Worm (Caenorhabditis elegans) whole organism, L2 larva: ENCODE results near the gene gsnl-1.

Source experiments
- C34F6.9 ChIP-seq: fragments of 150-350 bp; optimal IDR thresholded peaks from 2 replicates; lab custom pipeline; 2014; ENCODE audit warnings: missing biosample characterization, missing genetic modification characterization
- F13H6.1 ChIP-seq: sonication (generic microtip); optimal IDR thresholded peaks from 2 replicates; lab custom pipeline; 2016; ENCODE audit warnings: missing genetic modification characterization, missing compliant biosample characterization
- R02D3.7 ChIP-seq: fragments of 150-350 bp; optimal IDR thresholded peaks from 2 replicates; lab custom pipeline; 2014; ENCODE audit warnings: missing biosample characterization, missing genetic modification characterization
- Y55F3AM.14 ChIP-seq: fragments of 200-800 bp; sonication (Bioruptor generic); optimal IDR thresholded peaks from 2 replicates; lab custom pipeline; 2018; ENCODE audit warnings: mild to moderate bottlenecking, missing genetic modification characterization, missing compliant biosample characterization
- ZK546.5 ChIP-seq: sonication (generic microtip); optimal IDR thresholded peaks from 2 replicates; lab custom pipeline; 2017; ENCODE audit warnings: missing biosample characterization, missing genetic modification characterization
- alr-1 ChIP-seq: fragments of 150-350 bp; optimal IDR thresholded peaks from 2 replicates; lab custom pipeline; 2014; ENCODE audit warnings: missing biosample characterization, missing genetic modification characterization
- blmp-1 ChIP-seq: sonication (generic microtip); optimal IDR thresholded peaks from 2 replicates; lab custom pipeline; 2017; ENCODE audit warnings: missing genetic modification characterization, mild to moderate bottlenecking, missing compliant biosample characterization, antibody characterized with exemption, moderate library complexity; ENCODE audit not compliant: insufficient read depth
- ceh-82 ChIP-seq: fragments of 150-350 bp; optimal IDR thresholded peaks from 2 replicates; lab custom pipeline; 2014; ENCODE audit warnings: missing biosample characterization, missing genetic modification characterization
- crh-2 ChIP-seq: sonication (generic microtip); optimal IDR thresholded peaks from 2 replicates; lab custom pipeline; 2017; ENCODE audit warnings: missing biosample characterization, missing genetic modification characterization
- dmd-4 ChIP-seq: sonication (generic microtip); optimal IDR thresholded peaks from 2 replicates; lab custom pipeline; 2017; ENCODE audit warnings: missing biosample characterization, missing genetic modification characterization
- egl-27 ChIP-seq: sonication (generic microtip); optimal IDR thresholded peaks from 3 replicates; lab custom pipeline; 2017; ENCODE audit warnings: missing biosample characterization, missing genetic modification reagents, missing genetic modification characterization
- elt-3 ChIP-seq: sonication (generic microtip); optimal IDR thresholded peaks from 2 replicates; lab custom pipeline; 2017; ENCODE audit warnings: missing biosample characterization, missing genetic modification characterization
- fos-1 ChIP-seq: fragments of 150-350 bp; optimal IDR thresholded peaks from 2 replicates; lab custom pipeline; 2014; ENCODE audit warnings: missing biosample characterization, missing genetic modification characterization
- gmeb-1 ChIP-seq: fragments of 150-350 bp; optimal IDR thresholded peaks from 2 replicates; lab custom pipeline; 2014; ENCODE audit warnings: missing biosample characterization, missing genetic modification characterization
- lin-11 ChIP-seq: fragments of 150-350 bp; sonication (generic microtip); optimal IDR thresholded peaks from 2 replicates; lab custom pipeline; 2014; ENCODE audit warnings: missing biosample characterization, missing genetic modification characterization, inconsistent platforms, mixed read lengths
- lin-13 ChIP-seq: fragments of 150-350 bp; optimal IDR thresholded peaks from 2 replicates; lab custom pipeline; 2014; ENCODE audit warnings: missing biosample characterization, missing genetic modification reagents, missing genetic modification characterization
- lin-39 ChIP-seq: fragments of 150-350 bp; optimal IDR thresholded peaks from 2 replicates; lab custom pipeline; 2014; ENCODE audit warnings: missing biosample characterization, missing genetic modification reagents, missing genetic modification characterization
- lsy-2 ChIP-seq, 2 experiments: fragments of 150-350 bp in 1 of 2; sonication (generic microtip) in 1 of 2; optimal IDR thresholded peaks; 2 replicates each; lab custom pipeline; 2014 to 2017; ENCODE audit warnings: missing biosample characterization in 2 of 2, missing genetic modification characterization in 2 of 2
- mbf-1 ChIP-seq: sonication (generic microtip); optimal IDR thresholded peaks from 2 replicates; lab custom pipeline; 2017; ENCODE audit warnings: missing biosample characterization, missing genetic modification characterization
- mdl-1 ChIP-seq, 2 experiments: fragments of 150-350 bp in 1 of 2; sonication (generic microtip) in 1 of 2; optimal IDR thresholded peaks; 2 replicates each; lab custom pipeline; 2017; ENCODE audit warnings: missing biosample characterization in 2 of 2, missing genetic modification characterization in 2 of 2
- nhr-10 ChIP-seq: sonication (generic microtip); optimal IDR thresholded peaks from 2 replicates; lab custom pipeline; 2017; ENCODE audit warnings: missing biosample characterization, missing genetic modification characterization
- nhr-11 ChIP-seq: fragments of 150-350 bp; optimal IDR thresholded peaks from 2 replicates; lab custom pipeline; 2014; ENCODE audit warnings: missing biosample characterization, missing genetic modification characterization
- nhr-12 ChIP-seq: fragments of 150-350 bp; optimal IDR thresholded peaks from 2 replicates; lab custom pipeline; 2014; ENCODE audit warnings: missing biosample characterization, missing genetic modification characterization
- nhr-129 ChIP-seq: fragments of 150-350 bp; optimal IDR thresholded peaks from 2 replicates; lab custom pipeline; 2014; ENCODE audit warnings: missing biosample characterization, missing genetic modification characterization
- nhr-21 ChIP-seq: fragments of 150-350 bp; optimal IDR thresholded peaks from 2 replicates; lab custom pipeline; 2014; ENCODE audit warnings: missing biosample characterization, missing genetic modification characterization
- nhr-23 ChIP-seq: fragments of 150-350 bp; optimal IDR thresholded peaks from 2 replicates; lab custom pipeline; 2014; ENCODE audit warnings: missing biosample characterization, missing genetic modification reagents, missing genetic modification characterization
- nhr-25 ChIP-seq: fragments of 150-350 bp; sonication (generic microtip); optimal IDR thresholded peaks from 3 replicates; lab custom pipeline; 2014; ENCODE audit warnings: missing biosample characterization, missing genetic modification characterization
- nhr-6 ChIP-seq: fragments of 150-350 bp; optimal IDR thresholded peaks from 2 replicates; lab custom pipeline; 2014; ENCODE audit warnings: missing biosample characterization, missing genetic modification characterization
- nhr-77 ChIP-seq: fragments of 150-350 bp; optimal IDR thresholded peaks from 2 replicates; lab custom pipeline; 2014; ENCODE audit warnings: missing biosample characterization, missing genetic modification characterization
- peb-1 ChIP-seq: fragments of 150-350 bp; optimal IDR thresholded peaks from 2 replicates; lab custom pipeline; 2014; ENCODE audit warnings: missing biosample characterization, missing genetic modification characterization
- sem-4 ChIP-seq: fragments of 150-350 bp; optimal IDR thresholded peaks from 2 replicates; lab custom pipeline; 2014; ENCODE audit warnings: missing biosample characterization, missing genetic modification reagents, missing genetic modification characterization
- skn-1 ChIP-seq: sonication (generic microtip); optimal IDR thresholded peaks from 2 replicates; lab custom pipeline; 2017; ENCODE audit warnings: missing biosample characterization, missing genetic modification characterization
- sma-3 ChIP-seq: sonication (generic microtip); optimal IDR thresholded peaks from 2 replicates; lab custom pipeline; 2016; ENCODE audit warnings: missing genetic modification reagents, missing genetic modification characterization, missing compliant biosample characterization
- sma-9 ChIP-seq, 2 experiments: fragments of 150-350 bp in 1 of 2; sonication (generic microtip) in 1 of 2; optimal IDR thresholded peaks; 2 replicates each; lab custom pipeline; 2014 to 2016; ENCODE audit warnings: missing genetic modification characterization in 2 of 2, mild to moderate bottlenecking in 1 of 2, missing biosample characterization in 1 of 2, missing compliant biosample characterization in 1 of 2, missing genetic modification reagents in 1 of 2, moderate library complexity in 1 of 2
- snpc-4 ChIP-seq: fragments of 150-350 bp; optimal IDR thresholded peaks from 2 replicates; lab custom pipeline; 2014; ENCODE audit warnings: missing biosample characterization, missing genetic modification characterization
- unc-39 ChIP-seq: fragments of 150-350 bp; optimal IDR thresholded peaks from 2 replicates; lab custom pipeline; 2014; ENCODE audit warnings: missing biosample characterization, missing genetic modification characterization
- unc-55 ChIP-seq: fragments of 150-350 bp; sonication (generic microtip); optimal IDR thresholded peaks from 3 replicates; lab custom pipeline; 2014; ENCODE audit warnings: missing biosample characterization, missing genetic modification reagents, missing genetic modification characterization
- unc-62 ChIP-seq: fragments of 150-350 bp; optimal IDR thresholded peaks from 2 replicates; lab custom pipeline; 2014; ENCODE audit warnings: missing biosample characterization, missing genetic modification reagents, missing genetic modification characterization
- zag-1 ChIP-seq: fragments of 150-350 bp; optimal IDR thresholded peaks from 2 replicates; lab custom pipeline; 2014; ENCODE audit warnings: missing biosample characterization, missing genetic modification characterization
- ztf-1 ChIP-seq: fragments of 200-800 bp; sonication (Bioruptor generic); conservative IDR thresholded peaks from 2 replicates; pipeline ENCODE4 v1.3.6; 2022; ENCODE audit warnings: missing genetic modification characterization, missing compliant biosample characterization
- ztf-11 ChIP-seq: sonication (generic microtip); optimal IDR thresholded peaks from 2 replicates; lab custom pipeline; 2017; ENCODE audit warnings: missing biosample characterization, missing genetic modification characterization

Gene gsnl-1

DNA sequence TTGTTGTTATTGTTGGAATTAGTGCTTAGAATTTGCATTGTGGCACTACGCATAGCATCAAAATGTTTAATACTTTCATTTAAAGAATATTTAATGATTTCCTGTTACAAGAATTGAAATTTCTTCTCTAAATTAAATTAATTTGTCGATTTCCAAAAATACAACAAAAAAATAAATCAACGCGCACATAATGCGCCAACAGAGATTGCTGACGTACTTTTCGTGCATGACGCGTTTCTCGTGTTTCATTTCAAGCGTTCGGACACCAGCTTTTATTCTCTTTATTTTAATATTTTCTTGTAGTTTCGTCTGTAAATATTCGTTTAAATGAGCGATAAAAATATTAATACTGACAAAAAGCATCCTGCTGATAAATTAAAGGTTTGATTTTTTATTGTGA lies 16.7 kb downstream of the gsnl-1 start, which contains the start of gene eif-2Bdelta (continued):
- no peak for TF ChIP-seq lin-13
- TF ChIP-seq dmd-4 (tag; lab: Kevin White, UChicago), result no peak
- no peak for TF ChIP-seq nhr-21 (tag; lab: Kevin White, UChicago)
- no peak for TF ChIP-seq lin-11 (tag; lab: Kevin White, UChicago)
- peak; percentile 39 for TF ChIP-seq nhr-25 (tag; lab: Kevin White, UChicago)
- TF ChIP-seq fos-1, result no peak
- no peak for TF ChIP-seq nhr-10
- no peak for TF ChIP-seq ztf-11 (tag; lab: Kevin White, UChicago)
- peak; percentile 73 for TF ChIP-seq gmeb-1 (tag; lab: Kevin White, UChicago)
- TF ChIP-seq C34F6.9 (tag; lab: Kevin White, UChicago), result peak; percentile 82
- TF ChIP-seq sma-3 (GFP tag; lab: Kevin White, UChicago), result peak; percentile 46
- peak; percentile 51 for TF ChIP-seq snpc-4 (tag; lab: Kevin White, UChicago)
- TF ChIP-seq ceh-82 (tag; lab: Kevin White, UChicago), result no peak
- no peak for TF ChIP-seq unc-55 (GFP tag; lab: Kevin White, UChicago)
- TF ChIP-seq zag-1 (tag; lab: Kevin White, UChicago), result no peak
- no peak for TF ChIP-seq sem-4 (tag; lab: Kevin White, UChicago)
- no peak for TF ChIP-seq mdl-1 (tag; optimal IDR thresholded peaks at IDR 0.05; lab: Kevin White, UChicago)
- no peak for TF ChIP-seq nhr-12 (tag; lab: Kevin White, UChicago)
- no peak for TF ChIP-seq nhr-23 (tag; lab: Kevin White, UChicago)
- no peak for TF ChIP-seq alr-1 (tag; lab: Kevin White, UChicago)

DNA sequence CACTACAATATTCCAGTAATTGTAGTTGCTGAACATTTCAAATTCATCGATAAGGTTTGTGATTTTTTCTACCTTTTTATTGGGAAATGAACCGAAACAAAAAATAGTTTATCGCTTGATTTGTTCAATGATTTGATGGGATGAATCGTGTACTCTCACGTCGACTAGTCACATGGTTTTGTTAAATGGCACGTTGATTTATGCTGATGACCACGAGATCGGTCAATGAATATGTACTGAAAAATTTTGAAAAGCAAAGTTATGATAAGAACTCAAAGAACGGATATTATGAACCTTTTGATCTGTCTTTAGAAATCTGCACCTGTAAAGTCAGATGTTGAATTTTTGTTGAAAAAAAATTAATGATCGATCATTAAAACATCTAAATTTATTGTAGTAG lies 19.4 kb downstream of the gsnl-1 start:
- TF ChIP-seq nhr-77 (tag; lab: Kevin White, UChicago) (no peak), peb-1 (tag; lab: Kevin White, UChicago) (no peak), lin-11 (tag; lab: Kevin White, UChicago) (no peak), dmd-4 (tag; lab: Kevin White, UChicago) (no peak), nhr-21 (tag; lab: Kevin White, UChicago) (peak; percentile 97), nhr-129 (peak; percentile 63), ZK546.5 (no peak), mdl-1 (tag; optimal IDR thresholded peaks at IDR 0.05; lab: Kevin White, UChicago) (peak in 1 of 2 experiments; percentile 40), lsy-2 (tag; optimal IDR thresholded peaks at IDR 0.05; lab: Kevin White, UChicago) (peak in 1 of 2 experiments; percentile 31), sma-9 (GFP tag; optimal IDR thresholded peaks at IDR 0.05; lab: Kevin White, UChicago) (peak; percentile 96), sma-9 (tag; optimal IDR thresholded peaks at IDR 0.05; lab: Kevin White, UChicago) (no peak), nhr-6 (tag; lab: Kevin White, UChicago) (peak; percentile 62), nhr-10 (no peak), blmp-1 (tag; lab: Kevin White, UChicago) (peak; percentile 74), crh-2 (tag; lab: Kevin White, UChicago) (peak; percentile 78), gmeb-1 (tag; lab: Kevin White, UChicago) (peak; percentile 55), F13H6.1 (no peak), ztf-1 (GFP tag; lab: Robert Waterston, UW) (no peak), nhr-25 (tag; lab: Kevin White, UChicago) (peak; percentile 71), sma-3 (GFP tag; lab: Kevin White, UChicago) (peak; percentile 69)

DNA sequence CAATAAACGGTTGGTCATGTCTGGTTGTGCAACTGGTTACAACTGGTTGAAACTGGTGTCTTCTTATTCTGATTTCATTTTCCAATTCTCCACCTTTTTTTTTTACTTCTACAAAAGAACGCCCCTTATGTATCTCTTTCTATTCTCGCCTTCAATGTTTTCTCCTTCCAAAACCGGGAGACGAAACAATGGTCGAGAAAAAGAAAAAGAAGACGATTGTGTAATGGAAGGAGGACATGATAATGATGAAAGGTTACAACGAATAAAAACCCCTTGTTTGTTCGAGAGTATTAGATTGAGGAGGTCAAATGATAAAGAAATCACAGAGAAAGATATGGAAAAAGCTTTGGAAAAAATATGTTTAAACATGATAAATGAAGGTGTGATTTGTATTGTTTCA lies 22.0 kb downstream of the gsnl-1 start, which contains the start of gene C50F4.8:
Gene C50F4.8, minus strand, starts transcription at position 28 of the 400 bp plus-strand sequence.
- TF ChIP-seq nhr-23 (tag; lab: Kevin White, UChicago) (no peak), nhr-129 (no peak), egl-27 (tag; lab: Kevin White, UChicago) (no peak), unc-39 (tag; lab: Kevin White, UChicago) (no peak), R02D3.7 (tag; lab: Kevin White, UChicago) (no peak), skn-1 (tag; lab: Kevin White, UChicago) (no peak), nhr-21 (tag; lab: Kevin White, UChicago) (no peak), unc-62 (GFP tag; lab: Kevin White, UChicago) (no peak), unc-55 (GFP tag; lab: Kevin White, UChicago) (no peak), ZK546.5 (no peak), peb-1 (tag; lab: Kevin White, UChicago) (no peak)

- no peak for TF ChIP-seq Y55F3AM.14 (GFP tag; lab: Kevin White, UChicago)
- TF ChIP-seq zag-1 (tag; lab: Kevin White, UChicago), result no peak
- TF ChIP-seq mbf-1 (tag; lab: Kevin White, UChicago), result no peak
- TF ChIP-seq nhr-11 (tag; lab: Kevin White, UChicago), result no peak
- no peak for TF ChIP-seq elt-3 (tag; lab: Kevin White, UChicago)
- TF ChIP-seq nhr-77 (tag; lab: Kevin White, UChicago), result no peak
- TF ChIP-seq lin-39, result no peak
- no peak for TF ChIP-seq gmeb-1 (tag; lab: Kevin White, UChicago)
- no peak for TF ChIP-seq lin-11 (tag; lab: Kevin White, UChicago)
- no peak for TF ChIP-seq blmp-1 (tag; lab: Kevin White, UChicago)
- TF ChIP-seq nhr-23 (tag; lab: Kevin White, UChicago), result no peak
- no peak for TF ChIP-seq unc-55 (GFP tag; lab: Kevin White, UChicago)
- TF ChIP-seq fos-1, result no peak
- TF ChIP-seq, all 48 proteins: peak for 0
Measured at ce11 chrV:9521697-9522096, 24.9 kb downstream of the gsnl-1 start.
